Fruit fly (Drosophila melanogaster) S2 (cell line): ENCODE data around the gene CG32982.

Experiments
- CG8478 ChIP-seq: fragments of >200 bp; optimal IDR thresholded peaks from 2 replicates; lab custom pipeline; 2018
- CTCF ChIP-seq, 2 experiments: fragments of >200 bp; optimal IDR thresholded peaks; 2 replicates each; lab custom pipeline; 2018

DNA sequence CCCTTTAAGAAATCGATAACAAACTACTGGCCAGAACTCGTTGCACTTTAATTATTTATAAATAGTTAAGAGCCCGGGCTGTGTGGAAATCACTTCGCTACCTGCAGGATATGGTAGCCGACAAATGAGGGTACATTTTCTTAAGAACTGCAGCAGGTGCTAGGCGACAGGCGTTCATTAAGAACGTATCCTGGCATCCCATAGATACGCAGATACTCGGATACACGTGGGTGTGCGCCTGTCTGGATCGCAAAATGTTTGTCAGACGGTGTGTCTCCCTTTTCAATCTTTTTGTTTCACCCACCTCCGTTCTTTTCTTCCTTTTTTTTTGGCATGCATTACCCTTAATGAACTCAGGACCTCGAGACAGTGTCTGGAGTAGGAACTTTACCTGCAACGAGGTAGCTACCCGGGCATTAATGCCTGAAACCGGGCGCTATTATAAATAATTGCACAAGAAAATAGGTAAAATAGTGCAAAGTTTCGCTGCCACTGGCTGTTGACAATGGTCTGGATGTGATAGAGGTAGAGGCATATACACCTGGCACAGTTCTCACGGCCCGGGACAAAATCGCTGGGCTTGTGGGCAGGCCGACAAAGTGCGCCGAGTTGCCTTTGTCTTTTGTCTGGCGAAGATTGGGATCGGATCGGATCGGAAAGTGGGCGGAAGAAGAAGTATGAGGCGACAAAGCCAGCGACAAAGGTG is 20.9 kb downstream of the CG32982 start:
- no peak for TF ChIP-seq CTCF (optimal IDR thresholded peaks at IDR 0.05; lab: Kevin White, UChicago)
- no peak for TF ChIP-seq CG8478 (lab: Kevin White, UChicago)
